Worm (Caenorhabditis elegans): ENCODE results near the gene ZK1058.3.

The ZK1058.3 gene

DNA sequence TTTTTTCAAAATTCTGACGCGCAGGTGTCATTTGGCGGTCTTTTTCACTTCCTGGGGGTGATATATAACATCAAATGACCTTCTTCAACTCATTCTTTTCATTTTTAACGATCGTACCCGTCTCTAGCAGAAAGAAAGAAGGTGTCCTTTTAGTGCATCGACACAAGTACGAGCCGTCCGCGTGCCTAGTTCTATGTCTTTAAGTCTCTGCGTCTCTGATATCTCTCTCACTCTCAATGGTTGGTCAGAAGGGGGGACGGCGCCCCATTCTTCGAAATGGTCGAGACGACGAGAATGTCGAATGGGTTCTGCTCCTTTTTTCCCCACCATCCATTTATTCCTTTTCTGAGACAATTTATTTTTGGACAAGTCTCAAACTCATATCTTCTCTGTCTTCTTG lies 37.0 kb downstream of the ZK1058.3 start (continued):
- TF ChIP-seq ctbp-1 (GFP tag; IDR thresholded peaks at IDR 0.05) (0 out of 2 replicates have a peak, but pooled peaks have one; percentile 12), ceh-28 (tag; optimal IDR thresholded peaks at IDR 0.05) (no peak), mdl-1 (tag; optimal IDR thresholded peaks at IDR 0.05) (peak in 1 of 2 experiments; percentile 43)

DNA sequence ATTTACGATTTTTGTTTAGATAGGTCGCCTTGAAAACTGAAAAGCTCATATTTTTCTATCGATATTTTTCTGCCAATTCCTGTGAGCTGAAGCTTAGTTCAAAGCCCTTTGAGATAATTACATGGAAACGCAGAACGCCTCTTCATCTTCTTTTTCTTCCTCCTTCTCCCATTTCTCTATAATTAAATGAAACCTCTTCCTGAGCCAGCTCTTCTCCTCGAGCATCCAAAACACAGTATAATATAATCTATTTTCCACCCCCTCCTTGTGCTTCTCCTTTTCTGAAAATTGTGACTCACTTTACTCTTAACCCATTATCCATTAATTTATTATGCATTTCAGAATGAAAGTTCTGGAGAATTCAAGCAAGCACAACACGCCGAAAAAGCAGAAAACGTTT lies 37.6 kb downstream of the ZK1058.3 start, which contains the start of gene F37A8.5:
Gene F37A8.5 (plus strand): TSS at position 332 of the 400 bp plus-strand sequence.
- TF ChIP-seq pha-4 (GFP tag; IDR thresholded peaks at IDR 0.05) (no peak), pha-4 (tag; optimal IDR thresholded peaks at IDR 0.05) (no peak), fos-1 (tag; optimal IDR thresholded peaks at IDR 0.05) (no peak), dpl-1 (GFP tag; optimal IDR thresholded peaks at IDR 0.05) (no peak), ctbp-1 (GFP tag; IDR thresholded peaks at IDR 0.05) (no peak), mep-1 (tag; optimal IDR thresholded peaks at IDR 0.05) (no peak), ces-1 (GFP tag; optimal IDR thresholded peaks at IDR 0.05) (peak; percentile 15), ceh-62 (tag; optimal IDR thresholded peaks at IDR 0.05) (no peak), lsy-2 (tag; optimal IDR thresholded peaks at IDR 0.05) (peak in 1 of 2 experiments; percentile 10), mxl-2 (GFP tag; conservative IDR thresholded peaks at IDR 0.05) (no peak)

DNA sequence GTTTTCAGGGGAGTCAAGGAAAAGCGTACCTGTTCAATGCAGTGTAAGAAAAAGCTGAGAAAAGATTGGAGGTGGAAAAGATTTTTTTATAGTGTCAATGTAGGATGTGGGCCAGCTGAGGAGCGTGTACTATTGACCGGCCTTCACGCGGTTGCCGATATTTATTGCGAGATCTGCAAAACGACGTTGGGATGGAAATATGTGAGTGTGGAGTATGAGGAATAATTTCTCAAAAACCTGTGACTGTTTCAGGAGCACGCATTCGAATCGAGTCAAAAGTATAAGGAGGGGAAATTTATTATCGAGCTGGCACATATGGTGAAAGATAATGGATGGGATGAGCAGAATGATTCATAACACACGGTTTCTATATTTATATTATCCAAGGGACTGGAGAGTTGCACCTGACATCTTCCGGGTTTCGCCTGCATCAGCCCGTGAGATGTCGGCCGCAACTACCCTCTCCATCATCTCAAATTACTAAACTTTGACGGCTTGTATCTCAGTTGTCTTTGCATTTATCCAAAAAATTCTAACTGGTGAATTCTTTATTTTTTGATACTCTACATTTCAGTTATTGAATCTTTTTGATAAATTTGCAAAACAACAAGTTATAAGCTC lies 38.6 kb downstream of the ZK1058.3 start:
- TF ChIP-seq nhr-102 (tag; optimal IDR thresholded peaks at IDR 0.05) = no peak
- peak; percentile 18 for TF ChIP-seq aha-1 (tag)
- peak; percentile 1 for TF ChIP-seq snpc-4 (tag; optimal IDR thresholded peaks at IDR 0.05)
- 0 out of 2 replicates have a peak, but pooled peaks have one; percentile 53 for TF ChIP-seq egl-43 (GFP tag; IDR thresholded peaks at IDR 0.05)
- no peak for TF ChIP-seq sdz-12 (GFP tag; optimal IDR thresholded peaks at IDR 0.05)
- TF ChIP-seq daf-19 (GFP tag; conservative IDR thresholded peaks at IDR 0.05) = 0 out of 2 replicates have a peak, but pooled peaks have one; percentile 62

DNA sequence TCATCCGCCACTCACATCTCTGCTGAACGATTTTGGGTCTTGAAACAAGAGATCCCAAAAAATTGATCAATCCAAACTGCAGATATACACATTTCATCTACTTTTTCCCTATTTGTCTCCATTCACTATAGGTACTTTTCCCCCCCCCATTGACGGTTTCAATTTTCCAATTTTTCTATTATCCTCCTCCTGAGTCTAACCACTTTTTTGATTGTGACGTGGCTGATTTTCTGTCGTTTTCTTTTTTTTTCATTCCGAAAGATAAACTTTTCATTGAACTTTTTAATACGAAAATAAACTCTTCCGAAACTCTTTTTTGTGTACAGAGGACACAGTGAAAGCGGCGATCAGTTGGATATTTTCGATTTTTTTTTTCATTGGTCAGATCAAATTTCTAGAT lies 39.2 kb downstream of the ZK1058.3 start:
- TF ChIP-seq fos-1 (tag; optimal IDR thresholded peaks at IDR 0.05) = no peak
- no peak for TF ChIP-seq nhr-102 (tag; optimal IDR thresholded peaks at IDR 0.05)
- peak; percentile 60 for TF ChIP-seq aha-1 (tag)

DNA sequence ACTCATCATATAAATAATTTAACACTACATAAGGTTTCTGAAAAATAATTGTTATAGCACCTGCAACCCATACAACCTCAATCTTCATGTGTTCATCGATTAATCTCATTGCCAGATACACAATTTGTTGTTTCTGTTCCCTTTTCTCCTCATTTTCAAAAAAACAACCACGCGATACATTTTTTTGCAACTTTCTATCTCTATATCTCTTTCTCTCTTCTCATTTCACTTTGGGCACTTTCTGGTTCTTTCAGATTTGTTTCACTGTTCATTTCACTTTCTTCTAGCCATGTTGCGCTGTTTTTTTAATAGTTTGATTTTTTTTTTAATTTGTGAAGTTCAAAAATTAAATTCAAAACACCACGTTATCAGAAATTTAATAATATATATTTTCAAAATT lies 40.5 kb downstream of the ZK1058.3 start:
- TF ChIP-seq mdl-1 (tag; optimal IDR thresholded peaks at IDR 0.05) = peak in 1 of 2 experiments; percentile 25
- TF ChIP-seq pqm-1 (tag; optimal IDR thresholded peaks at IDR 0.05) = no peak
- TF ChIP-seq cey-2 (tag; optimal IDR thresholded peaks at IDR 0.05; ENCODE audit: borderline replicate concordance, insufficient read depth) = no peak
- TF ChIP-seq F37D6.2 (tag; optimal IDR thresholded peaks at IDR 0.05) = no peak
- TF ChIP-seq T26A8.4 (GFP tag; IDR thresholded peaks at IDR 0.05) = no peak
- TF ChIP-seq Y48G9A.11 (GFP tag; IDR thresholded peaks at IDR 0.05) = no peak
- TF ChIP-seq hlh-11 (tag; optimal IDR thresholded peaks at IDR 0.05) = peak; percentile 20
- TF ChIP-seq dve-1 (tag; optimal IDR thresholded peaks at IDR 0.05; ENCODE audit: insufficient read depth) = no peak
- no peak for TF ChIP-seq jun-1 (tag; optimal IDR thresholded peaks at IDR 0.05)
- no peak for TF ChIP-seq mes-2 (tag; optimal IDR thresholded peaks at IDR 0.05; ENCODE audit: poor library complexity, severe bottlenecking)
- no peak for TF ChIP-seq Y5F2A.4 (GFP tag; optimal IDR thresholded peaks at IDR 0.05)
- peak; percentile 16; the same call in 1 of the 2 replicates for TF ChIP-seq dmd-6 (GFP tag; IDR thresholded peaks at IDR 0.05)
- TF ChIP-seq nhr-42 (GFP tag; IDR thresholded peaks at IDR 0.05) = no peak
- TF ChIP-seq nhr-237 (tag; optimal IDR thresholded peaks at IDR 0.05) = no peak
- TF ChIP-seq mxl-2 (GFP tag; conservative IDR thresholded peaks at IDR 0.05) = no peak
- no peak for TF ChIP-seq snpc-1.2 (GFP tag; IDR thresholded peaks at IDR 0.05)
- TF ChIP-seq arid-1 (GFP tag; conservative IDR thresholded peaks at IDR 0.05) = no peak
- TF ChIP-seq nhr-28 (tag; optimal IDR thresholded peaks at IDR 0.05) = peak; percentile 8
- no peak for TF ChIP-seq ces-1 (GFP tag; optimal IDR thresholded peaks at IDR 0.05)
- no peak for TF ChIP-seq zip-2 (tag; optimal IDR thresholded peaks at IDR 0.05)
- TF ChIP-seq ztf-11 (tag; optimal IDR thresholded peaks at IDR 0.05) = no peak
- no peak for TF ChIP-seq nhr-25 (tag; optimal IDR thresholded peaks at IDR 0.05; ENCODE audit: borderline replicate concordance, insufficient read depth)
- TF ChIP-seq egl-27 (tag; optimal IDR thresholded peaks at IDR 0.05) = no peak
- no peak for TF ChIP-seq unc-130 (GFP tag; optimal IDR thresholded peaks at IDR 0.05)
- no peak for TF ChIP-seq hif-1 (tag; optimal IDR thresholded peaks at IDR 0.05)
- no peak for TF ChIP-seq nhr-76 (tag; optimal IDR thresholded peaks at IDR 0.05)
- TF ChIP-seq ctbp-1 (GFP tag; IDR thresholded peaks at IDR 0.05) = no peak
- TF ChIP-seq madf-9 (GFP tag; conservative IDR thresholded peaks at IDR 0.05) = no peak

Measured in whole organism, L4 larva.